Fruit fly (Drosophila melanogaster): ENCODE data around the gene Wnt4.

The Wnt4 gene

DNA sequence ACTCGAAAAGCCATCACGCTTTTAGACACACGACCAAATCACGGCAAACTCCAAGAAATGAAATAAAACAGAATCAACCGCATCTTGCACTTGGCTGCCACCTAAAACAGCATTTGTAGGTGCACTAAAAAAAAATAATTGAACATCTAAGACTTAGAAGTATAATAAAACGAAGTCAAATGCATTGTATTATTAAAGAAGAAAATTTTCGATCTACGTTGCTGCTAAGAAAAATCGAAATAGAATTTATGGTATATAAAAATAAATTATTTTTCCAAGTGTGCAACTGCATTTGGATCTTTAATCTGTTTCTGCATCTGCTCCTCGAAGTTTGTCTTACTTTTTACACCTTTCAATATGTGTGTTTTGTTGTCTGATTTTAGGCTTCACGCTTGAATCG lies 6.7 kb downstream of the Wnt4 start (continued):
- TF ChIP-seq nom (GFP tag; optimal IDR thresholded peaks at IDR 0.05), result no peak
- TF ChIP-seq row (GFP tag; IDR thresholded peaks at IDR 0.05), result peak; percentile 49; the same call in 2 of the 3 replicates
- no peak for TF ChIP-seq Scr (GFP tag; IDR thresholded peaks at IDR 0.05; ENCODE audit: partially characterized antibody)
- peak; percentile 52 for TF ChIP-seq CG1603 (tag; optimal IDR thresholded peaks at IDR 0.05)
- TF ChIP-seq zen (tag; optimal IDR thresholded peaks at IDR 0.05), result peak; percentile 69
- no peak for TF ChIP-seq fd3F (GFP tag; optimal IDR thresholded peaks at IDR 0.05)
- no peak for TF ChIP-seq sima (GFP tag; optimal IDR thresholded peaks at IDR 0.05)
- TF ChIP-seq ab (GFP tag; optimal IDR thresholded peaks at IDR 0.05), result no peak
- no peak for TF ChIP-seq sr (GFP tag; IDR thresholded peaks at IDR 0.05)
- peak; percentile 68 for TF ChIP-seq fd96Cb (tag; optimal IDR thresholded peaks at IDR 0.05)
- no peak for TF ChIP-seq nerfin-2 (GFP tag; IDR thresholded peaks at IDR 0.05; ENCODE audit: partially characterized antibody)
- no peak for TF ChIP-seq CG4854 (GFP tag; optimal IDR thresholded peaks at IDR 0.05)
- TF ChIP-seq amos (GFP tag; IDR thresholded peaks at IDR 0.05; ENCODE audit: partially characterized antibody), result no peak
- no peak for TF ChIP-seq CG5953 (GFP tag; IDR thresholded peaks at IDR 0.05)
- TF ChIP-seq bigmax (GFP tag; optimal IDR thresholded peaks at IDR 0.05), result no peak
- peak; percentile 54 for TF ChIP-seq CG4424 (GFP tag; optimal IDR thresholded peaks at IDR 0.05)
- no peak for TF ChIP-seq zfh2 (GFP tag; optimal IDR thresholded peaks at IDR 0.05)
- peak; percentile 45 for TF ChIP-seq CoRest (tag; optimal IDR thresholded peaks at IDR 0.05)
- no peak for TF ChIP-seq CG14441 (GFP tag; IDR thresholded peaks at IDR 0.05)
- no peak for TF ChIP-seq Ets65A (GFP tag)
- no peak for TF ChIP-seq CG8765 (GFP tag; IDR thresholded peaks at IDR 0.05)
- TF ChIP-seq NK7.1 (GFP tag; optimal IDR thresholded peaks at IDR 0.05), result no peak
- no peak for TF ChIP-seq HmgD (GFP tag; optimal IDR thresholded peaks at IDR 0.05)
- TF ChIP-seq CG33557 (GFP tag; optimal IDR thresholded peaks at IDR 0.05), result peak; percentile 72
- TF ChIP-seq CG10274 (GFP tag; optimal IDR thresholded peaks at IDR 0.05), result no peak
- no peak for TF ChIP-seq CG12744 (GFP tag; optimal IDR thresholded peaks at IDR 0.05)
- TF ChIP-seq MTF-1 (GFP tag; optimal IDR thresholded peaks at IDR 0.05; ENCODE audit: borderline replicate concordance), result peak; percentile 20
- TF ChIP-seq lilli (GFP tag; optimal IDR thresholded peaks at IDR 0.05), result no peak
- TF ChIP-seq CG7357 (GFP tag; IDR thresholded peaks at IDR 0.05), result no peak
- TF ChIP-seq CG1792 (GFP tag; optimal IDR thresholded peaks at IDR 0.05), result no peak
- TF ChIP-seq CG9215 (GFP tag; IDR thresholded peaks at IDR 0.05), result no peak
- no peak for TF ChIP-seq Dip2 (GFP tag; IDR thresholded peaks at IDR 0.05)
- TF ChIP-seq nmo (GFP tag; optimal IDR thresholded peaks at IDR 0.05), result peak; percentile 76
- no peak for TF ChIP-seq CG9817 (tag; optimal IDR thresholded peaks at IDR 0.05)
- no peak for TF ChIP-seq CG11247 (GFP tag; IDR thresholded peaks at IDR 0.05)
- no peak for TF ChIP-seq cg (GFP tag; optimal IDR thresholded peaks at IDR 0.05)
- TF ChIP-seq Ptx1 (GFP tag; IDR thresholded peaks at IDR 0.05), result 0 out of 2 replicates have a peak, but pooled peaks have one; percentile 12
- TF ChIP-seq CG3726 (GFP tag; IDR thresholded peaks at IDR 0.05), result 0 out of 3 replicates have a peak, but pooled peaks have one; percentile 38
- TF ChIP-seq Stat92E (GFP tag; optimal IDR thresholded peaks at IDR 0.05), result peak in 1 of 3 experiments; percentile 58
- no peak for TF ChIP-seq tgo (GFP tag; IDR thresholded peaks at IDR 0.05)
- TF ChIP-seq CG14965 (GFP tag; optimal IDR thresholded peaks at IDR 0.05; ENCODE audit: borderline replicate concordance), result no peak
- no peak for TF ChIP-seq CG10431 (GFP tag; optimal IDR thresholded peaks at IDR 0.05)
- TF ChIP-seq CG12071 (GFP tag; optimal IDR thresholded peaks at IDR 0.05), result no peak
- TF ChIP-seq da (GFP tag; optimal IDR thresholded peaks at IDR 0.05), result no peak
- TF ChIP-seq CG33213 (GFP tag; optimal IDR thresholded peaks at IDR 0.05), result peak; percentile 0
- no peak for TF ChIP-seq CG14860 (GFP tag; IDR thresholded peaks at IDR 0.05; ENCODE audit: partially characterized antibody)
- peak in 1 of 3 experiments; percentile 84 for TF ChIP-seq lola (GFP tag; optimal IDR thresholded peaks at IDR 0.05)
- no peak for TF ChIP-seq wor (GFP tag; IDR thresholded peaks at IDR 0.05)
- TF ChIP-seq CG15073 (GFP tag; optimal IDR thresholded peaks at IDR 0.05), result no peak
- peak; percentile 78 for TF ChIP-seq phol (tag; optimal IDR thresholded peaks at IDR 0.05)
- TF ChIP-seq CG7786 (GFP tag; optimal IDR thresholded peaks at IDR 0.05), result no peak

Measured in whole organism, embryonic.